Worm (Caenorhabditis elegans) whole organism, L4 larva: ENCODE data around the gene cit-1.2.

Experiments used
- cey-2 ChIP-seq: sonication (generic microtip); optimal IDR thresholded peaks from 3 replicates; lab custom pipeline; 2017; ENCODE audit warnings: missing genetic modification characterization, mild to moderate bottlenecking, missing compliant biosample characterization, antibody characterized with exemption, borderline replicate concordance; ENCODE audit not compliant: insufficient read depth
- lin-15B ChIP-seq: fragments of 150-350 bp; sonication (generic microtip); optimal IDR thresholded peaks from 3 replicates; lab custom pipeline; 2014; ENCODE audit warnings: missing biosample characterization, missing genetic modification characterization
- nhr-11 ChIP-seq: fragments of 150-350 bp; optimal IDR thresholded peaks from 2 replicates; lab custom pipeline; 2014; ENCODE audit warnings: missing biosample characterization, missing genetic modification characterization
- nhr-237 ChIP-seq: sonication (generic microtip); optimal IDR thresholded peaks from 2 replicates; lab custom pipeline; 2017; ENCODE audit warnings: missing biosample characterization, missing genetic modification characterization
- unc-62 ChIP-seq, 3 experiments: fragments of 150-350 bp in 1 of 3; sonication (generic microtip); optimal IDR thresholded peaks in 2 of 3; peaks in 1 of 3; 1 replicate in 1 of 3; 2 replicates in 2 of 3; lab custom pipeline; 2014 to 2017; ENCODE audit warnings: missing biosample characterization in 3 of 3, missing genetic modification characterization in 3 of 3, missing genetic modification reagents in 3 of 3, missing genotype in 1 of 3
- ztf-11 ChIP-seq: fragments of 150-350 bp; optimal IDR thresholded peaks from 2 replicates; lab custom pipeline; 2014; ENCODE audit warnings: missing biosample characterization, missing genetic modification characterization

DNA sequence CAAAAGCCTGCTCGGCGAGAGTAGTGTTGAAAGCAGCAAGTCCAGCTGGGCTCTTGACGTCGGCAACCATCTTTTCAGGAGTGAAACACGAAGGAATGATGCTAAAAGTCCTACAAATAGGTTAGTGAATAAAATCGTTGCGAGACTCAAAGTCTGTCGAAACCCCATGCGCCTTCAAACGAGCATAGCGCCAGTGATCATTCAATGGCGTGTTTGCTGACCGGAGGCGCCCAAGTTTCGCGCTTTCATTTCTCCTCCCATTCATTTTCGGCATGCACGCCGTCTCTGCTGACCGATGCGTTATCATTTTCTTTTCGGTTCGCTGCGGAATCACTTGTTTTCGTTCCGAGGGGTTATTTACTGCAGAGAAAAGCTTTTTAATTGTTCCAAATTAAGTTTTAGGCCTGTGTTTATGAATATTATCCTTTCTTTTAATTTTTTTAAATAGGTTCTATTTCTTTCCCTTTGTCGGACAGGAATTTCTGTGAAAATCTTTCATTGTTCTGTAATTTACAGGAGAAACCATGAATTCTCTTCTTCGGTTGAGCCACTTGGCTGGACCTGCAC is 37.3 kb upstream of the cit-1.2 start, which contains the start of the genes eef-1B.1 and aco-2:
- TF ChIP-seq ztf-11 (no peak), unc-62 (GFP tag; optimal IDR thresholded peaks at IDR 0.05 in 1 of 2; lab: Kevin White, UChicago) (no peak), unc-62 (tag; optimal IDR thresholded peaks at IDR 0.05; lab: Kevin White, UChicago) (no peak), nhr-11 (tag; lab: Kevin White, UChicago) (peak; percentile 88), nhr-237 (tag; lab: Kevin White, UChicago) (no peak), lin-15B (tag; lab: Kevin White, UChicago) (no peak), cey-2 (no peak)
